Fruit fly (Drosophila melanogaster) whole organism, embryonic: Measurements from ENCODE around the gene Scgalpha.
A peak's percentile ranks its signal among the peaks of the same experiment; 100 is the strongest.

Source experiments
- Atf3 ChIP-seq: fragments of 200-800 bp; sonication (Bioruptor generic); optimal IDR thresholded peaks from 3 replicates; lab custom pipeline; 2016; ENCODE audit warnings: missing biosample characterization, missing genetic modification characterization
- CG10147 ChIP-seq: fragments of 200-800 bp; sonication (Bioruptor generic); optimal IDR thresholded peaks from 2 replicates; lab custom pipeline; 2019; ENCODE audit warnings: missing biosample characterization, mild to moderate bottlenecking, missing genetic modification characterization, moderate library complexity
- CG10462 ChIP-seq: fragments of 200-800 bp; sonication (Bioruptor generic); optimal IDR thresholded peaks from 2 replicates; lab custom pipeline; 2016; ENCODE audit warnings: missing biosample characterization, missing genetic modification characterization
- CG12299 ChIP-seq: fragments of 200-800 bp; sonication (Bioruptor generic); optimal IDR thresholded peaks from 2 replicates; lab custom pipeline; 2018; ENCODE audit warnings: missing biosample characterization, mild to moderate bottlenecking, missing genetic modification characterization
- CG12744 ChIP-seq: fragments of 200-800 bp; sonication (Bioruptor generic); optimal IDR thresholded peaks from 2 replicates; lab custom pipeline; 2016; ENCODE audit warnings: missing biosample characterization, missing genetic modification characterization
- CG15479 ChIP-seq: fragments of 200-800 bp; sonication (Bioruptor generic); optimal IDR thresholded peaks from 3 replicates; lab custom pipeline; 2019; ENCODE audit warnings: missing biosample characterization, mild to moderate bottlenecking, missing genetic modification characterization, moderate library complexity
- CG17385 ChIP-seq: fragments of 200-800 bp; sonication (Bioruptor generic); optimal IDR thresholded peaks from 3 replicates; lab custom pipeline; 2018; ENCODE audit warnings: missing biosample characterization, mild to moderate bottlenecking, missing genetic modification characterization
- CG17612 ChIP-seq: fragments of 200-800 bp; sonication (Bioruptor generic); IDR thresholded peaks from 2 replicates; pipeline ENCODE4 v1.3.6; 2022; ENCODE audit warnings: missing biosample characterization, missing genetic modification characterization
- CG17912 ChIP-seq: fragments of 200-800 bp; sonication (Bioruptor generic); optimal IDR thresholded peaks from 2 replicates; lab custom pipeline; 2018; ENCODE audit warnings: missing biosample characterization, mild to moderate bottlenecking, missing genetic modification characterization
- CG18619 ChIP-seq: fragments of 200-800 bp; sonication (Bioruptor generic); optimal IDR thresholded peaks from 3 replicates; lab custom pipeline; 2017; ENCODE audit warnings: missing biosample characterization, mild to moderate bottlenecking, missing genetic modification characterization
- CG2199 ChIP-seq: fragments of 200-800 bp; sonication (Bioruptor generic); IDR thresholded peaks from 3 replicates; pipeline ENCODE4 v1.3.6; 2022; ENCODE audit warnings: missing biosample characterization, missing genetic modification characterization
- CG31388 ChIP-seq: fragments of 200-800 bp; sonication (Bioruptor generic); optimal IDR thresholded peaks from 2 replicates; lab custom pipeline; 2016; ENCODE audit warnings: missing biosample characterization, missing genetic modification characterization
- CG3726 ChIP-seq: fragments of 200-800 bp; sonication (Bioruptor generic); IDR thresholded peaks from 3 replicates; pipeline ENCODE4, ENCODE4 v1.3.6; 2022; ENCODE audit warnings: missing biosample characterization, missing genetic modification characterization
- CG3847 ChIP-seq: fragments of 200-800 bp; sonication (Bioruptor generic); IDR thresholded peaks from 2 replicates; pipeline ENCODE4 v1.3.6; 2022; ENCODE audit warnings: missing biosample characterization, missing genetic modification characterization
- CG8765 ChIP-seq: fragments of 200-800 bp; sonication (Bioruptor generic); IDR thresholded peaks from 2 replicates; pipeline ENCODE4 v1.3.6; 2022; ENCODE audit warnings: missing biosample characterization, missing genetic modification characterization
- CHES-1-like ChIP-seq: fragments of 200-800 bp; sonication (Bioruptor generic); optimal IDR thresholded peaks from 2 replicates; lab custom pipeline; 2016; ENCODE audit warnings: missing biosample characterization, missing genetic modification characterization
- CrebB ChIP-seq: fragments of 200-800 bp; sonication (Bioruptor generic); optimal IDR thresholded peaks from 3 replicates; lab custom pipeline; 2018; ENCODE audit warnings: missing biosample characterization, mild to moderate bottlenecking, missing genetic modification characterization
- Dip3 ChIP-seq: fragments of 200-800 bp; sonication (Bioruptor generic); optimal IDR thresholded peaks from 3 replicates; lab custom pipeline; 2016; ENCODE audit warnings: missing biosample characterization, missing genetic modification characterization
- Dll ChIP-seq: fragments of 200-800 bp; sonication (Bioruptor generic); IDR thresholded peaks from 4 replicates; pipeline ENCODE4 v1.3.6; 2022; ENCODE audit warnings: missing biosample characterization, missing genetic modification characterization; ENCODE audit not compliant: partially characterized antibody
- Dp ChIP-seq: fragments of 200-800 bp; sonication (Bioruptor generic); optimal IDR thresholded peaks from 2 replicates; lab custom pipeline; 2018; ENCODE audit warnings: missing biosample characterization, mild to moderate bottlenecking, missing genetic modification characterization, moderate library complexity
- Elba2 ChIP-seq: fragments of 200-800 bp; sonication (Bioruptor generic); optimal IDR thresholded peaks from 3 replicates; lab custom pipeline; 2016; ENCODE audit warnings: missing biosample characterization, missing genetic modification characterization
- HHEX ChIP-seq: fragments of 200-800 bp; sonication (Bioruptor generic); optimal IDR thresholded peaks from 3 replicates; lab custom pipeline; 2017; ENCODE audit warnings: missing biosample characterization, mild to moderate bottlenecking, missing genetic modification characterization, missing genetic modification reagents
- Lim3 ChIP-seq: fragments of 200-800 bp; sonication (Bioruptor generic); IDR thresholded peaks from 2 replicates; pipeline ENCODE4 v1.3.6; 2022; ENCODE audit warnings: missing biosample characterization, missing genetic modification characterization
- MTF-1 ChIP-seq: fragments of 200-800 bp; sonication (Bioruptor generic); optimal IDR thresholded peaks from 2 replicates; lab custom pipeline; 2018; ENCODE audit warnings: missing biosample characterization, mild to moderate bottlenecking, missing genetic modification characterization, borderline replicate concordance
- Optix ChIP-seq: fragments of 200-800 bp; sonication (Bioruptor generic); IDR thresholded peaks from 3 replicates; pipeline ENCODE4 v1.3.6; 2022; ENCODE audit warnings: missing biosample characterization, missing genetic modification characterization
- Scr ChIP-seq: fragments of 200-800 bp; sonication (Bioruptor generic); IDR thresholded peaks from 2 replicates; pipeline ENCODE4 v1.3.6; 2022; ENCODE audit warnings: missing biosample characterization, missing genetic modification characterization; ENCODE audit not compliant: partially characterized antibody
- Side ChIP-seq: fragments of 200-800 bp; sonication (Bioruptor generic); optimal IDR thresholded peaks from 2 replicates; lab custom pipeline; 2016; ENCODE audit warnings: missing biosample characterization, missing genetic modification characterization
- Sin3A ChIP-seq: fragments of >200 bp; optimal IDR thresholded peaks from 2 replicates; lab custom pipeline; 2018
- Ssrp ChIP-seq: fragments of 200-800 bp; sonication (Bioruptor generic); optimal IDR thresholded peaks from 2 replicates; lab custom pipeline; 2018; ENCODE audit warnings: missing biosample characterization, mild to moderate bottlenecking, missing genetic modification characterization, moderate library complexity
- ab ChIP-seq: fragments of 200-800 bp; sonication (Bioruptor generic); optimal IDR thresholded peaks from 2 replicates; lab custom pipeline; 2016; ENCODE audit warnings: missing biosample characterization, missing genetic modification characterization
- abd-A ChIP-seq: fragments of 200-800 bp; sonication (Bioruptor generic); optimal IDR thresholded peaks from 3 replicates; lab custom pipeline; 2019; ENCODE audit warnings: missing biosample characterization, mild to moderate bottlenecking, missing genetic modification characterization, moderate library complexity
- ara ChIP-seq: fragments of 200-800 bp; sonication (Bioruptor generic); IDR thresholded peaks from 2 replicates; pipeline ENCODE4 v1.3.6; 2022; ENCODE audit warnings: missing biosample characterization, missing genetic modification characterization
- bsh ChIP-seq, 2 experiments: fragments of 200-800 bp; sonication (Bioruptor generic); optimal IDR thresholded peaks; 2 replicates each; lab custom pipeline; 2017 to 2018; ENCODE audit warnings: mild to moderate bottlenecking in 2 of 2, missing biosample characterization in 2 of 2, missing genetic modification characterization in 2 of 2, moderate library complexity in 1 of 2
- chn ChIP-seq: fragments of 200-800 bp; sonication (Bioruptor generic); optimal IDR thresholded peaks from 2 replicates; lab custom pipeline; 2016; ENCODE audit warnings: missing biosample characterization, missing genetic modification characterization
- crol ChIP-seq: fragments of 200-800 bp; sonication (Bioruptor generic); IDR thresholded peaks from 2 replicates; pipeline ENCODE4 v1.3.6; 2022; ENCODE audit warnings: missing biosample characterization, missing genetic modification characterization
- dmrt11E ChIP-seq: fragments of 200-800 bp; sonication (Bioruptor generic); optimal IDR thresholded peaks from 3 replicates; lab custom pipeline; 2018; ENCODE audit warnings: missing biosample characterization, mild to moderate bottlenecking, missing genetic modification characterization, moderate library complexity
- eve ChIP-seq, 2 experiments: fragments of >200 bp; optimal IDR thresholded peaks; 2 replicates each; lab custom pipeline; 2017; ENCODE audit warnings: missing biosample characterization in 2 of 2, missing genetic modification characterization in 2 of 2
- gem ChIP-seq: fragments of 200-800 bp; sonication (Bioruptor generic); optimal IDR thresholded peaks from 2 replicates; lab custom pipeline; 2019; ENCODE audit warnings: missing biosample characterization, mild to moderate bottlenecking, missing genetic modification characterization, moderate library complexity
- hth ChIP-seq: fragments of >200 bp; optimal IDR thresholded peaks from 2 replicates; lab custom pipeline; 2017; ENCODE audit warnings: inconsistent platforms
- jigr1 ChIP-seq: fragments of 200-800 bp; sonication (Bioruptor generic); IDR thresholded peaks from 3 replicates; pipeline ENCODE4 v1.3.6; 2022; ENCODE audit warnings: missing biosample characterization, missing genetic modification characterization
- kni ChIP-seq: fragments of 200-800 bp; sonication (Bioruptor generic); optimal IDR thresholded peaks from 3 replicates; lab custom pipeline; 2017; ENCODE audit warnings: mild to moderate bottlenecking, missing biosample characterization, missing genetic modification reagents, missing genetic modification characterization
- maf-S ChIP-seq: fragments of 200-800 bp; sonication (Bioruptor generic); optimal IDR thresholded peaks from 2 replicates; lab custom pipeline; 2016; ENCODE audit warnings: missing biosample characterization, missing genetic modification characterization
- nmo ChIP-seq: fragments of 200-800 bp; sonication (Bioruptor generic); optimal IDR thresholded peaks from 2 replicates; lab custom pipeline; 2018; ENCODE audit warnings: missing biosample characterization, mild to moderate bottlenecking, missing genetic modification characterization, moderate library complexity
- pb ChIP-seq: fragments of 200-800 bp; sonication (Bioruptor generic); optimal IDR thresholded peaks from 3 replicates; lab custom pipeline; 2016; ENCODE audit warnings: missing biosample characterization, missing genetic modification characterization
- pnt ChIP-seq: fragments of 200-800 bp; sonication (Bioruptor generic); optimal IDR thresholded peaks from 3 replicates; lab custom pipeline; 2016; ENCODE audit warnings: missing biosample characterization, missing genetic modification characterization
- repo ChIP-seq: fragments of 200-800 bp; sonication (Bioruptor generic); optimal IDR thresholded peaks from 2 replicates; lab custom pipeline; 2016; ENCODE audit warnings: missing biosample characterization, missing genetic modification characterization
- sob ChIP-seq: fragments of 200-800 bp; sonication (Bioruptor generic); IDR thresholded peaks from 2 replicates; pipeline ENCODE4 v1.3.6; 2022; ENCODE audit warnings: missing biosample characterization, missing genetic modification characterization
- tna ChIP-seq: fragments of 200-800 bp; sonication (Bioruptor generic); IDR thresholded peaks from 2 replicates; pipeline ENCODE4 v1.3.6; 2022; ENCODE audit warnings: missing biosample characterization, missing genetic modification characterization; ENCODE audit not compliant: partially characterized antibody
- vvl ChIP-seq: fragments of 200-800 bp; sonication (Bioruptor generic); IDR thresholded peaks from 2 replicates; pipeline ENCODE4 v1.3.6; 2022; ENCODE audit warnings: missing biosample characterization, missing genetic modification characterization
- z ChIP-seq: fragments of 200-800 bp; sonication (Bioruptor generic); IDR thresholded peaks from 3 replicates; pipeline ENCODE4 v1.3.6; 2022; ENCODE audit warnings: missing biosample characterization, missing genetic modification characterization

Gene Scgalpha

DNA sequence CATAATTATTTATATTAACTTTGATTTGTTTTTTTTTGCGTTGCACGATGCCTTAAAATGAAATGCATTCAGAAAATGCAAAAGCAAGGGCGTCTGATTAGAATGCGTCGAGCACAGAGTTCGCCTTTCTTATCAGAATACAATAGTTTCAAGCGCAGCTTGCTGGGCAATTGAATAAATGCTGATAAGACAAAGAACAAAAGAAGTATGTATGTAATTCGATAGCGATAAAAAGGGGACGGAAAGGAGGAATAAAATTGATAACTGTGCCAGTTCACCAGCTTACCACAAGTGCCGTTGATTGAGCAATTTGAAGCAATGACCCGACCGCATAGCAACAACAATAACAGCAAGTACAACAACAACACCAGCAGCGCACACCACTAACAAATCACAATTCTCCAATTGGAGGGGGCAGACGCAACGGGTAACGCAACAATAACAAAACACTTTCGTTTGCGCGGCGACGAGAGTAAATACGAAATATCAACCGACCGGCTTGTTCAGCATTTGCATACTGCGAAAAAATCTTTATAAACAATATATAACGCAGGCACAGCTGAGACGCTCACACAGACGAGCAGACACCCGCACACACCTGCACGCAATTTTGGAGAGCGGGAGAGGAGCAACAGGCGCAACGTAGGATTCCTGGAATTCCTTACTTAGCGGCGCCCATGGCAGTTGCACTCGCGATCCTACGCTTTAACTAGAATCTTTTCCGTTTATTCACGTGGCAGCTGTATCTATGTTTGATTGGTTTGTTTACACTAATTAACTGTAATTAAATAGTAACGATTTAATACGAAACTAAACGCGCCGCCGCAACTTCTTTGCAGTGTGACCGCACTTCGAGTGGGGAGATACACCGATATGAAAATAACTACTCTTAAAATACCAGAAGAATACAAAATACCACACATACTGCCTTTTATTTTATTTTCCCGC lies 2.7 kb upstream of the Scgalpha start, which contains the start of gene Btk (continued):
- TF ChIP-seq CG18619 (GFP tag; lab: Kevin White, UChicago) (no peak), CG10462 (GFP tag; lab: Kevin White, UChicago) (no peak), pb (GFP tag; lab: Kevin White, UChicago) (no peak), Dll (GFP tag; lab: Robert Waterston, UW) (peak; percentile 53; the same call in 1 of the 4 replicates), Elba2 (GFP tag; lab: Kevin White, UChicago) (peak; percentile 3), Dip3 (no peak), CG15479 (peak; percentile 81), CG17385 (GFP tag; lab: Kevin White, UChicago) (peak; percentile 0), Lim3 (GFP tag; lab: Robert Waterston, UW) (no peak), CG3847 (GFP tag; lab: Robert Waterston, UW) (no peak), repo (GFP tag; lab: Kevin White, UChicago) (no peak), ab (GFP tag; lab: Kevin White, UChicago) (no peak), Optix (GFP tag; lab: Robert Waterston, UW) (no peak), pnt (GFP tag; lab: Kevin White, UChicago) (no peak), ara (GFP tag; lab: Robert Waterston, UW) (no peak), chn (GFP tag; lab: Kevin White, UChicago) (no peak), Side (peak; percentile 15), vvl (GFP tag; lab: Robert Waterston, UW) (peak; percentile 68; the same call in 1 of the 2 replicates), hth (no peak), crol (GFP tag; lab: Robert Waterston, UW) (peak; percentile 29; the same call in 1 of the 2 replicates), jigr1 (GFP tag; lab: Robert Waterston, UW) (no peak), z (no peak), CG12744 (GFP tag; lab: Kevin White, UChicago) (no peak), abd-A (tag; lab: Kevin White, UChicago) (no peak), maf-S (no peak), Scr (no peak), CG17912 (GFP tag; lab: Kevin White, UChicago) (no peak), CrebB (no peak), Dp (GFP tag; lab: Kevin White, UChicago) (peak; percentile 89), CG17612 (no peak), CG2199 (no peak), eve (GFP tag; optimal IDR thresholded peaks at IDR 0.05; lab: Kevin White, UChicago) (no peak), dmrt11E (no peak), sob (GFP tag; lab: Robert Waterston, UW) (no peak), Ssrp (tag; lab: Kevin White, UChicago) (no peak), Sin3A (lab: Kevin White, UChicago) (peak; percentile 10), HHEX (peak; percentile 0), MTF-1 (no peak), CG8765 (GFP tag; lab: Robert Waterston, UW) (no peak), Atf3 (GFP tag; lab: Kevin White, UChicago) (no peak), tna (GFP tag; lab: Robert Waterston, UW) (no peak), CG3726 (GFP tag; lab: Robert Waterston, UW) (no peak), CG31388 (GFP tag; lab: Kevin White, UChicago) (no peak), kni (peak; percentile 53), CHES-1-like (GFP tag; lab: Kevin White, UChicago) (no peak), gem (tag; lab: Kevin White, UChicago) (no peak), CG12299 (tag; lab: Kevin White, UChicago) (no peak), CG10147 (GFP tag; lab: Kevin White, UChicago) (no peak), nmo (peak; percentile 16), bsh (GFP tag; optimal IDR thresholded peaks at IDR 0.05; lab: Kevin White, UChicago) (no peak)
